Worm (Caenorhabditis elegans) whole organism, L4/young adult: ENCODE measurements around the gene ZK1307.7.
A peak's percentile ranks its signal among the peaks of the same experiment; 100 is the strongest.

Source experiments
- W03F9.2 ChIP-seq: fragments of 150-350 bp; optimal IDR thresholded peaks from 2 replicates; lab custom pipeline; 2014; ENCODE audit warnings: missing biosample characterization, missing genetic modification characterization
- dao-5 ChIP-seq: sonication (generic microtip); optimal IDR thresholded peaks from 2 replicates; lab custom pipeline; 2016; ENCODE audit warnings: missing genotype, missing genetic modification characterization, moderate library complexity, missing compliant biosample characterization
- him-1 ChIP-seq: sonication (generic microtip); optimal IDR thresholded peaks from 2 replicates; lab custom pipeline; 2016; ENCODE audit warnings: missing genotype, missing genetic modification reagents, missing genetic modification characterization, missing compliant biosample characterization

ZK1307.7 gene

DNA sequence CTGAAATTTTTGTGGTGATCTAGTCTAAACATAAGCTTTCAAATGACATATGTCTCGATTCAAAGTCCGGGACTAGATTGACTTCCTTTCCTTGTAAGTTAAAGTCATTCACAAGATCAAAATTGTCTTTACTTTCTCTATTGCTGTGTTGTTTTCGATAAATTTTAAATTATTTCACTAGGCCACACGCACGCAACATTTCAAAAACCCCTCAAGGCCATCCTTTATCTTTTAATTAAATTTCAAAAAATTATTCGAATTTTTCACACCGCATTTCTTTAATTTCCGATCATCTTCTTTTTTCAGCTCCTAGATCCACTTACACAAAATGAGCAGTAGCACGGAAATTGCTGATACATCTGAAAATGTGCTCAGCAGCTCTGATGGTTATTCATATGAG is at the start of gene ZK1307.7:
TSS of gene ZK1307.7 (plus strand) at position 301 of the 400 bp plus-strand sequence.
- TF ChIP-seq him-1 = no peak
- TF ChIP-seq dao-5 (tag; lab: Kevin White, UChicago) = no peak
- no peak for TF ChIP-seq W03F9.2 (tag; lab: Kevin White, UChicago)

DNA sequence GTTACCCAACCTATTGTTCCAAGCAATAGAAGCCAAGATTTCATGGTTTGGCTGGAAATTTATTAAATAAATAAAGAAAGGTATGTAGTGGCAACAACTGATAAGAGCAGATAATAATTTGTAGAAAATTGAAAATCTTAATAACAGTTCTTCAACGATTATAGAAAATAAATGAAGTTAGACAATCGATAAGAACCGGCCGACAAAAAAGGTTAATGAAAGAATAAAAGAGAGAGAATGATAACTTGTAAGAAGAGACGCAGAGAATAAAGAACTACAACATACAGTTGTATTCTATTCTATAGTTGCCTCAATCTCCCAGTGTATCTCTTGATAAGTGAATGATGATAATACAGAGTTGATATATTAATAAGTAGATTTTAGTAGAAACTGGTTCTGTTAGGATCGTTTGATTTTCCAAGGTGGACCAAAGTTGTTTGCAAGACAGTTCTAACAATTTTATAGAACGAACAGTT is 49.6 kb upstream of the ZK1307.7 start, which contains the start of gene ugt-58:
TSS of gene ugt-58 (minus strand) at position 51 of the 476 bp plus-strand sequence.
- TF ChIP-seq dao-5 (tag; lab: Kevin White, UChicago) (no peak), him-1 (no peak), W03F9.2 (tag; lab: Kevin White, UChicago) (no peak)

DNA sequence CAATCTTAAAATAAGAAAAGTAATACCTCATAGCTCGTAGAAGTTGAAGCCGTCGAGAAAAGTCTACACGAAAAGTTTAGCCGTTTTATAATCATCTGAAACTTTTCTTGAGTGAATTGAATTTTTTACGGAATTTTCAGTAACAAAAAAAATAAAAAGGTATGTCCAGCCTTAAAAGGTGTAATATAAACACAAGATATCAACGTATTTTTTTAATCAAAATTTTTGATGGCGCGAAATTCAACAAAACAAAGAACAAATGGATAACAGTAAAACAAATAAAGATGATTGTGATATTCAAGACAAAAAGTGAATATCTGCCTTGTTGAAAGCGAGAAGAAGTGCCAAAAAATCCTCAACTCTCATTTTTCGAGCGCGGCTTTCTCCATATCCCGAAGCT is 46.7 kb upstream of the ZK1307.7 start, which contains the start of gene eral-1:
TSS of gene eral-1 (minus strand) at position 101 of the 400 bp plus-strand sequence.
- TF ChIP-seq him-1 (no peak), W03F9.2 (tag; lab: Kevin White, UChicago) (no peak)

DNA sequence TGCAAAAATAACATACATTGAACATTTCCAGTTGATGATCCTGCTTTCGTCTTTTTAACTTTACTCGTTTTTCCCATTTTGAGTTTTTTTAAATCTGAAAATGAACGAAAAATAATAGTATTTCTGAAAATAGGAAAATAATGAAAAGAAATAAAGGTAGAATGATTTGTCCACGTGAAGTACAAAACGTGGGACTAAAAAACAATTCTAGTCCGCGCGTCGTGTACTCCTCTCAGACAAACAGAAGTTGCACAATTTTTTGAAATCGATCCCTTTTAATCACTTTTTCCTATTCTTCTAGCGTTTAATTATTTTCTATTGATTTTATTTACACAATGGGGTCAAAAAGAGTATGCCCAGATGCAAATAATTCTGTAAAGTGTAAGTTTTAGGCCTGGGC is 45.3 kb upstream of the ZK1307.7 start, which contains the start of the genes E02H1.1 and tag-124:
TSS of gene E02H1.1 (minus strand) at position 94 of the 400 bp plus-strand sequence.
TSS of gene tag-124 (plus strand) at position 222 of the 400 bp plus-strand sequence.
- TF ChIP-seq W03F9.2 (tag; lab: Kevin White, UChicago) (peak; percentile 55), dao-5 (tag; lab: Kevin White, UChicago) (no peak), him-1 (no peak)

DNA sequence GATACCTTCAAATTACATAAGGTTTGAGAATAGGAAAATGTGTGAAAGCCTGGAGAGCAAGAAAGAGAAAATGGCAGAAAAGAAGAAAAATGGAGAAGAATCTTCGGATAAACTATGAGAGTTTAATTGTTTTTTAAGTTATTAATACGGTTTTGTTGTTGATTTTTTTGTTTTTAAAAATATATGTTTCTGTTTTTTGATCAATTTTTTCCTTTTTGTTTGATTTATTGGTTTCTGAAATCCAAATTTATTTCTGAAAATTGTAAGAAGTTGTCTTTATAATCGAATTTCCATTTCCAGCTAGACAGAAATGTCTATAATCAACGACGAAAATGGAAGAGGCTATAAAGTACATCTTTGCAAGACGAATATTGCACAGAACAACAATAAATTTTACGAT is 43.7 kb upstream of the ZK1307.7 start, which contains the start of gene parp-2:
TSS of gene parp-2 (plus strand) at position 301 of the 400 bp plus-strand sequence.
- no peak for TF ChIP-seq W03F9.2 (tag; lab: Kevin White, UChicago)
- no peak for TF ChIP-seq dao-5 (tag; lab: Kevin White, UChicago)
- TF ChIP-seq him-1 = no peak

DNA sequence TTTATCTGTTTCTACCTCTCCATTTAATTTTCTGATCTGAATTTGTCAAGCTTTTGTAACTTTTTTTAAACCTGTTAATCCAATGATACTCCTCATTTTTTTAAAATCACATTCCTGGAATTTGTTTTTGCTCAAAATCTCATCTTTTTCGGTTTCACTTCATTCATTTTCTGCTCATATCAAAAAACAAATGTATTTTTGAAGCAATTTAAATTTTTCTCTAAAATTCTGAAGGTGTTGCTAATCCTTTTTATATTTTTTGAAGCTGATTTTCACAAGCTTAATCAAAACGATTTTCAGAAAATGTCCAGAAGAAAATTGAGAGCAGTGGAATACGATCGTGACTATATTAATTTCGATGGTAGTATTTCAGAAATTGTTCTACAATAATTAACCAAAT is 41.5 kb upstream of the ZK1307.7 start, which contains the start of gene E02H1.5:
TSS of gene E02H1.5 (plus strand) at position 301 of the 400 bp plus-strand sequence.
- no peak for TF ChIP-seq him-1
- TF ChIP-seq W03F9.2 (tag; lab: Kevin White, UChicago) = no peak
- no peak for TF ChIP-seq dao-5 (tag; lab: Kevin White, UChicago)

DNA sequence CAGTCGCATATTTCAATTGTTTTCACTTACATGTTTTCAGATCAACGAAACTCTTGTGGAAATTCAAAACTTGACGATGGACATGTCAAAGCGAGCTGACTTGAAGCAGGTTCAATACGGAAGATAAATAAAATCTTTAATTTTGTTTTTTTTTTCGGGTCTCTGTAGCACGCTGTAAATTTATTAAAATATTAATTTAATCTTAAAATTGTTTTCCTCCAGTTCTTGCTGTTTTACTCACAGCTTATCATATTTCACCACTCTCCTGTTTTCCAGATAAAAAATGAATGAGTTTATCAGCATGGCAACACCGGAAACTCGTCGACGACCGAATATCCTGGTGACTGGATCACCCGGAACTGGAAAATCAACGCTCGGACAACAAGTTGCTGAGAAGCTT is 40.0 kb upstream of the ZK1307.7 start, which contains the start of gene E02H1.6:
TSS of gene E02H1.6 (plus strand) at position 301 of the 400 bp plus-strand sequence.
- no peak for TF ChIP-seq W03F9.2 (tag; lab: Kevin White, UChicago)
- no peak for TF ChIP-seq him-1
- no peak for TF ChIP-seq dao-5 (tag; lab: Kevin White, UChicago)

DNA sequence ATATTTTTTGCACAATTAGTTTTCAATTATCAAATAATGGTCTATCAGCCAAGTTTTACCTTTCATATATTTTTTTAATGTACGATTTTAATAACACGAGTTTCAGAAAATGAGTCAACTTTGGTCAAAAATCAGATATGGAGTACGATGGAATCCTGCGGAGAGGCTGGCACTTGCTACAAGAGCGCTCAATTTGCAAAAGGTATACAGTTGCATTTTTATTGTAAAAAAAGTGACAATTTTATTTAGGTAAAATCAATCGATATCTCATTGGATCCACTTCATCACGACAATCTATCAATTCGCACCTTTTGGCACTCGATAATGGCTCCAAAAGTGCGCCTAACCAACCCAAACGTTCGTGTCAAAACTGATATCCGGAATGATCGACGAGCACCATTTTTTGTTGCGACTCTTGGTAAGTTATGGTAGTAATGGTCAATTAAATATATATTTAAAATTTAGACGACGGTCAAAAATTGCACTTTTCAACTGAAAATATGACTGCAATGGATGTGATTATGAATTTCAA is 38.8 kb upstream of the ZK1307.7 start, which contains the start of gene mrpl-53:
TSS of gene mrpl-53 (plus strand) at position 107 of the 532 bp plus-strand sequence.
- TF ChIP-seq him-1 (no peak), W03F9.2 (tag; lab: Kevin White, UChicago) (no peak), dao-5 (tag; lab: Kevin White, UChicago) (no peak)

DNA sequence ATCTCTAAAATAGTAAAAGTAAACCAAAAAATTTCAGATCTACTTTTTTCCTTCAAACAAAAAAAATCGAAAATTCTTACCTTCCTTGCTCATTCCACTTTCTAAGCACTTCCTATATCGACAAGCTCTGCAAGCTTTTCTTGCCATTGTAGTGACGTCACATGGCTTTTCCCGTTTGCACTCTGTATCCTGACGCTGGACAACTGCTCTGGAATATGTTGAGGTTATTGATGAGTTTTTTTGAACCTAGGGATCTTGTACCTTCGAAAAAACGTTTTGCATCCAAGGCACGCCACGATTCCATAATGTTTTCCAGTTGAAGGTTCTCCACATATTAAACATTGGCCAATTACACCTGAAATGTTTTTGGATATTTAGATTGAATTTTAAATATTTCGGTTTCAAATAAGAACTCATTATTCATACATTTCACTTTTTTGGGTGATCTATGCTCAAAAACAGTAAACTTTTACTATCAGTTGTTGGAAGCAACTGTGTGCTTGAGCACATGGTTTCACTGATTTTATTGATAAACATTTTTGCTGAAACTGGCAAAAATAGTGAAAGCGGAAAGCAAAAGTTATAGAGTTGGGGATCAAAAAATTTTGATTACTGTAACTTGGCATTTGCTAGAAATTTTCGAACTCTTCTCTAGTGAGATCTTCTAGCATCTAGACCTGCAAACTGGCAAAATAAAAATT is 36.2 kb upstream of the ZK1307.7 start:
- TF ChIP-seq him-1 (no peak), dao-5 (tag; lab: Kevin White, UChicago) (no peak), W03F9.2 (tag; lab: Kevin White, UChicago) (no peak)

DNA sequence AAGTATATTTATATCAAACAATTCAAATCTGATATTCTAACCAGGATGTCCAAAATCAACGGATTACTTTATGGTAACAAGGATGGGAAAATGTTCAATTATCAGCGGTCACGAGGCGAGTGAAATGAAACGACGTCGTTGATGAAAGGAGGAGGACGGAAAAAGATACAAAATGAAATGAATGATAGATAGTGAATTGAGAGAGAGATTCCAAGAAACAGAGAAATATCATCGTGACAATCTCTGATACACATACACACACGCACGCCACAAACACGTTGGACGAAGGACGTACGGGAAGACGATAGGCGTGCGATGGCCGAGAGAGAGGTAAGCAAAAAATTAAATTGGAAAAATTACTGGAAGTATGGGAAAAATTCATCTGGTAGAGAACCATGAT is 35.3 kb upstream of the ZK1307.7 start:
- TF ChIP-seq dao-5 (tag; lab: Kevin White, UChicago) = no peak
- TF ChIP-seq W03F9.2 (tag; lab: Kevin White, UChicago) = peak; percentile 29

DNA sequence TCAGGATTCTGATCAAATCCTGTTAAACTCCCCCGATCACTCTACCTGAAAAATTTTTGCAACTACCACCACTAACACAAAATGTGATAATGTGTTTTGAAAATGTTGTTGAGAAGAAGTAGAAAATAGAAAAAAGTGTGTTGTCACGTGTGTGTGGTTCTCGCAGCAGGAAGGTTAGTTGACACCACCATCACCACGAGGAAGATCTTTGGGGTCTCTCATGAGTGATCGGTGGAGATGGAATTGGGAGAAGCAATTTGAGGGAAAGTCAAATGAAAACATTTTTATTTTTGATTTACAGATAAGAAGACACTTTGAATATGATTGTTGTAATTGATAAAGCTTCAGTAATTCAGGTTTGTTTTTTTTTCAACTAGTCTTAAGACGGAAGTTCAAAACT is 34.7 kb upstream of the ZK1307.7 start:
- TF ChIP-seq dao-5 (tag; lab: Kevin White, UChicago) (no peak), W03F9.2 (tag; lab: Kevin White, UChicago) (no peak), him-1 (no peak)

DNA sequence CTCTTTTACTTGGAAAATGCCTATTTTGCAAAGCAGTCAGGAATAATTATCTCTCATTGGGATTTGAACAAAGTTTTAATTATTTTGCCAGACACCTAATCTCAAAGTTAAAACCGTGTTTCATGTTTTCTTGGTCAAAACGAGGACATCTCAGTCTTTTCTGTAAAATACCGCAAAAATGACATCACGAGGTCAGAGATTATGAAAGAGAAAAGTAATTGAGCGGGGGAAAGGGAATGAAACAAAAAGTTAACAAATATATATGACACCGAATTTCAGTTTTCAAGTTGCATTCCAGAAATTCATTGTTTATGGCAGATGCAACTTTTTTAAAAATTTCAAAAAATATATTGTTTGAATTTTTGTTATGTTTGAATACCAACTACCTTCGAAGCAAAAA is 33.8 kb upstream of the ZK1307.7 start:
- TF ChIP-seq W03F9.2 (tag; lab: Kevin White, UChicago) (no peak), dao-5 (tag; lab: Kevin White, UChicago) (no peak), him-1 (no peak)

DNA sequence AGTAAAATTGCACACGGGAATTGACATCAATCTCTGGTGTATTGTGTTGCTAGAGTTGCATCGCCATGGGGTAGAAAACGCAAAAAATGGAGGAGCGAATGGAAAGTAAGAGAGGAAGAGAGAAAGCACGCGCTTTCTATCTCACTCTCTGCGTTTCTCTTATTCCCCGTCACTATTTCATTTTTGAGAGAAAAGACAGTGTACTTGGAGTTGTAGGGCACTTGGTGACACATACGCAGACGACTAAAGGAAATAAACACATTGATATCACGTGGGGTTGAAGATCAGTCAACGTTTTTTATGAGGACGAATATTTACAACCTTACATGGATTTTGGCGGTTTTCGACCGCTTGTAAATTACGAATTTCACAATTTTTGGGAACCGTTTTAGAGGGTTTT is 33.0 kb upstream of the ZK1307.7 start:
- TF ChIP-seq W03F9.2 (tag; lab: Kevin White, UChicago) = peak; percentile 71
- TF ChIP-seq him-1 = no peak

DNA sequence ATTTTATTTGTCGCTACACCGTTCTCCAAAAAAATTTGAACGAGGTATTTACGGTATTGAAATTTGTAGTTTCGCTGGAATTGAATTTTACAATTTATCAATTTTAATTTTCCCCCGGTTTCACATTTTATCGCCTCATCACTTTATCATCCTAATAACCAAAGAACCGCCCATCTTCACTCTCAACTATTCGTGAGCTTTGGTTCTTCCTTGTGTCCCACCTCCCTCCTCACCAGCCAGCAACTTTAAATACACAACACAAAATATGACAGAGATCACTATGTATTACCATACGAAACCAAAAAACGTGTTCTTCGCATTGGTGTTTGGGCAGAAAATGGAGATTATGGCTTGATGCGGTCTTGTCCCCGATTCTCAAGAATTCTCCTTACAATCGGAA is 32.3 kb upstream of the ZK1307.7 start:
- TF ChIP-seq W03F9.2 (tag; lab: Kevin White, UChicago) = no peak
- no peak for TF ChIP-seq dao-5 (tag; lab: Kevin White, UChicago)
- TF ChIP-seq him-1 = no peak
